Worm (Caenorhabditis elegans) whole organism, L2 larva: ENCODE results near the gene C10A4.9.

Experiments
- ama-1 ChIP-seq: fragments of 150-350 bp; optimal IDR thresholded peaks from 2 replicates; lab custom pipeline; 2018; ENCODE audit warnings: inconsistent platforms
- ceh-16 ChIP-seq: fragments of 150-350 bp; optimal IDR thresholded peaks from 2 replicates; lab custom pipeline; 2014; ENCODE audit warnings: missing biosample characterization, missing genetic modification characterization
- ceh-82 ChIP-seq: fragments of 150-350 bp; optimal IDR thresholded peaks from 2 replicates; lab custom pipeline; 2014; ENCODE audit warnings: missing biosample characterization, missing genetic modification characterization
- lsy-2 ChIP-seq, 2 experiments: fragments of 150-350 bp in 1 of 2; sonication (generic microtip) in 1 of 2; optimal IDR thresholded peaks; 2 replicates each; lab custom pipeline; 2014 to 2017; ENCODE audit warnings: missing biosample characterization in 2 of 2, missing genetic modification characterization in 2 of 2
- nhr-21 ChIP-seq: fragments of 150-350 bp; optimal IDR thresholded peaks from 2 replicates; lab custom pipeline; 2014; ENCODE audit warnings: missing biosample characterization, missing genetic modification characterization
- sem-4 ChIP-seq: fragments of 150-350 bp; optimal IDR thresholded peaks from 2 replicates; lab custom pipeline; 2014; ENCODE audit warnings: missing biosample characterization, missing genetic modification reagents, missing genetic modification characterization
- unc-39 ChIP-seq: fragments of 150-350 bp; optimal IDR thresholded peaks from 2 replicates; lab custom pipeline; 2014; ENCODE audit warnings: missing biosample characterization, missing genetic modification characterization

ce11 chrX:7452606-7453005, 31.9 kb downstream of the C10A4.9 start:
- TF ChIP-seq ama-1 (lab: Kevin White, UChicago) (no peak), sem-4 (tag; lab: Kevin White, UChicago) (no peak), lsy-2 (tag; optimal IDR thresholded peaks at IDR 0.05; lab: Kevin White, UChicago) (no peak), unc-39 (tag; lab: Kevin White, UChicago) (no peak), nhr-21 (no peak), ceh-16 (no peak), ceh-82 (tag; lab: Kevin White, UChicago) (no peak)
